Fruit fly (Drosophila melanogaster): ENCODE results near the gene Pcyt1.

- no peak for TF ChIP-seq Hr39 (GFP tag; optimal IDR thresholded peaks at IDR 0.05)
- no peak for TF ChIP-seq svp (GFP tag)
- TF ChIP-seq CG15336 (GFP tag; IDR thresholded peaks at IDR 0.05), result no peak
- no peak for TF ChIP-seq Smox (GFP tag; optimal IDR thresholded peaks at IDR 0.05)
- no peak for TF ChIP-seq CG6854 (GFP tag; optimal IDR thresholded peaks at IDR 0.05)
- TF ChIP-seq vri (GFP tag; optimal IDR thresholded peaks at IDR 0.05), result no peak
- no peak for TF ChIP-seq acj6 (GFP tag; optimal IDR thresholded peaks at IDR 0.05)
- TF ChIP-seq CG10631 (GFP tag; optimal IDR thresholded peaks at IDR 0.05), result no peak
- no peak for TF ChIP-seq CG11902 (GFP tag; optimal IDR thresholded peaks at IDR 0.05)
- TF ChIP-seq fd59A (GFP tag; optimal IDR thresholded peaks at IDR 0.05), result no peak
- no peak for TF ChIP-seq Eip93F (GFP tag; optimal IDR thresholded peaks at IDR 0.05)
- no peak for TF ChIP-seq CG32006 (GFP tag; optimal IDR thresholded peaks at IDR 0.05)
- no peak for TF ChIP-seq dsx (GFP tag; optimal IDR thresholded peaks at IDR 0.05; ENCODE audit: poor library complexity, severe bottlenecking)
Measured at dm6 chr3L:1573191-1573590, 27.3 kb downstream of the Pcyt1 start.

All from whole organism, prepupa.